Fruit fly (Drosophila melanogaster) whole organism, adult: Measurements from ENCODE around the gene Kua.

Experiments used
- CG11617 ChIP-seq: fragments of 200-800 bp; sonication (Bioruptor generic); optimal IDR thresholded peaks from 2 replicates; lab custom pipeline; 2017; ENCODE audit warnings: mild to moderate bottlenecking, missing biosample characterization, missing genetic modification reagents, missing genetic modification characterization
- CG12768 ChIP-seq: fragments of 200-800 bp; sonication (Bioruptor generic); optimal IDR thresholded peaks from 2 replicates; lab custom pipeline; 2017; ENCODE audit warnings: missing biosample characterization, missing genetic modification characterization, mild to moderate bottlenecking, moderate library complexity, missing genetic modification reagents
- CG14711 ChIP-seq: fragments of 200-800 bp; sonication (Bioruptor generic); optimal IDR thresholded peaks from 2 replicates; lab custom pipeline; 2018; ENCODE audit warnings: missing biosample characterization, mild to moderate bottlenecking, missing genetic modification characterization, moderate library complexity
- CG1620 ChIP-seq: fragments of 200-800 bp; sonication (Bioruptor generic); optimal IDR thresholded peaks from 2 replicates; lab custom pipeline; 2016; ENCODE audit warnings: missing biosample characterization, missing genetic modification characterization
- CG33017 ChIP-seq: fragments of 200-800 bp; sonication (Bioruptor generic); optimal IDR thresholded peaks from 2 replicates; lab custom pipeline; 2018; ENCODE audit warnings: missing biosample characterization, mild to moderate bottlenecking, missing genetic modification characterization, moderate library complexity
- CG5204 ChIP-seq: fragments of 200-800 bp; sonication (Bioruptor generic); optimal IDR thresholded peaks from 2 replicates; lab custom pipeline; 2016; ENCODE audit warnings: missing biosample characterization, missing genetic modification characterization
- CG7045 ChIP-seq: fragments of 200-800 bp; sonication (Bioruptor generic); optimal IDR thresholded peaks from 2 replicates; lab custom pipeline; 2017; ENCODE audit warnings: missing biosample characterization, mild to moderate bottlenecking, missing genetic modification characterization
- CG7101 ChIP-seq: fragments of 200-800 bp; sonication (Bioruptor generic); optimal IDR thresholded peaks from 2 replicates; lab custom pipeline; 2018; ENCODE audit warnings: missing biosample characterization, mild to moderate bottlenecking, missing genetic modification characterization, moderate library complexity
- Clk ChIP-seq: fragments of 200-800 bp; sonication (Bioruptor generic); optimal IDR thresholded peaks from 2 replicates; lab custom pipeline; 2017; ENCODE audit warnings: missing biosample characterization, missing genetic modification characterization
- Crg-1 ChIP-seq: fragments of 200-800 bp; sonication (Bioruptor generic); optimal IDR thresholded peaks from 2 replicates; lab custom pipeline; 2016; ENCODE audit warnings: missing biosample characterization, missing genetic modification characterization
- Hr96 ChIP-seq: fragments of 200-800 bp; sonication (Bioruptor generic); optimal IDR thresholded peaks from 2 replicates; lab custom pipeline; 2016; ENCODE audit warnings: missing biosample characterization, missing genetic modification characterization
- Mnt ChIP-seq: fragments of 200-800 bp; sonication (Bioruptor generic); optimal IDR thresholded peaks from 2 replicates; lab custom pipeline; 2016; ENCODE audit warnings: missing biosample characterization, mild to moderate bottlenecking, missing genetic modification characterization
- bab1 ChIP-seq: fragments of 200-800 bp; sonication (Bioruptor generic); optimal IDR thresholded peaks from 3 replicates; lab custom pipeline; 2019; ENCODE audit warnings: missing biosample characterization, mild to moderate bottlenecking, missing genetic modification characterization, moderate library complexity
- cic ChIP-seq: fragments of 200-800 bp; sonication (Bioruptor generic); optimal IDR thresholded peaks from 2 replicates; lab custom pipeline; 2017; ENCODE audit warnings: missing biosample characterization, mild to moderate bottlenecking, missing genetic modification characterization, moderate library complexity
- cnc ChIP-seq, 2 experiments: fragments of >200 bp; optimal IDR thresholded peaks; 2 replicates each; lab custom pipeline; 2017
- kay ChIP-seq: fragments of 200-800 bp; sonication (Bioruptor generic); peaks from one replicate; lab custom pipeline; 2016; ENCODE audit warnings: missing biosample characterization, missing genetic modification characterization, borderline replicate concordance
- ovo ChIP-seq: fragments of 200-800 bp; sonication (Bioruptor generic); optimal IDR thresholded peaks from 2 replicates; lab custom pipeline; 2016; ENCODE audit warnings: missing biosample characterization, missing genetic modification characterization
- pad ChIP-seq: fragments of 200-800 bp; sonication (Bioruptor generic); optimal IDR thresholded peaks from 3 replicates; lab custom pipeline; 2017; ENCODE audit warnings: missing biosample characterization, missing genetic modification characterization, mild to moderate bottlenecking, moderate library complexity, missing genetic modification reagents
- tj ChIP-seq: fragments of 200-800 bp; sonication (Bioruptor generic); optimal IDR thresholded peaks from 3 replicates; lab custom pipeline; 2017; ENCODE audit warnings: missing biosample characterization, mild to moderate bottlenecking, missing genetic modification characterization, moderate library complexity
- toe ChIP-seq: fragments of 200-800 bp; sonication (Bioruptor generic); optimal IDR thresholded peaks from 2 replicates; lab custom pipeline; 2016; ENCODE audit warnings: missing biosample characterization, missing genetic modification characterization

Kua gene

dm6 chr2L:20097773-20098172 is 392 bp downstream of the Kua start:
- no peak for TF ChIP-seq toe
- TF ChIP-seq Mnt (GFP tag; lab: Kevin White, UChicago) = peak; percentile 60
- peak; percentile 21 for TF ChIP-seq CG12768 (GFP tag; lab: Kevin White, UChicago)
- no peak for TF ChIP-seq cnc (optimal IDR thresholded peaks at IDR 0.05; lab: Kevin White, UChicago)
- no peak for TF ChIP-seq CG7101 (tag; lab: Kevin White, UChicago)
- TF ChIP-seq Hr96 (GFP tag; lab: Kevin White, UChicago) = no peak
- no peak for TF ChIP-seq Clk
- no peak for TF ChIP-seq CG1620 (GFP tag; lab: Kevin White, UChicago)
- TF ChIP-seq Crg-1 (GFP tag; lab: Kevin White, UChicago) = no peak
- no peak for TF ChIP-seq pad (GFP tag; lab: Kevin White, UChicago)

DNA sequence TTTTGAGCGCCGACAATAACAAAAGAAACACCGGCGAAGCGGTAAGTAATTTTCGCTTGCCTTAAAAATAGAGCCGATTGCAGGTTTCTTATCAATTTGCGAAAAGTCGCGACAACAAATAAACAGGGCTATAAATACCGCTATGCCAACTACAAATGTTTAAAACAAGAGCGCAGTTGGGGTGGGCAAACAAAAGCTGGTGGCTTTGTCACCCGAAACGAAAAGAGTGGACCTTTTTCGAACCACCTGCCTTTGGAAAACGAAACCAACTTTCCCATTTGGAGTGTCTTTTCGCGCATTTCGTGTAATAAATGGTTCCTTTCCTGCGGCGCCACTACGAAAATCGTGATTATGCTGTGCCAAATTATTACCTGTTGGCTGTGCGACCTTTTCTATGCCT is 813 bp downstream of the Kua start:
- TF ChIP-seq Crg-1 (GFP tag; lab: Kevin White, UChicago) = no peak
- TF ChIP-seq Clk = no peak
- no peak for TF ChIP-seq Mnt (GFP tag; lab: Kevin White, UChicago)
- peak; percentile 9 for TF ChIP-seq toe
- TF ChIP-seq CG12768 (GFP tag; lab: Kevin White, UChicago) = peak; percentile 9
- TF ChIP-seq CG11617 (GFP tag; lab: Kevin White, UChicago) = peak; percentile 37
- TF ChIP-seq cic = peak; percentile 72
- no peak for TF ChIP-seq CG33017 (tag; lab: Kevin White, UChicago)
- TF ChIP-seq CG7101 (tag; lab: Kevin White, UChicago) = peak; percentile 71
- TF ChIP-seq CG14711 = no peak
- no peak for TF ChIP-seq ovo (GFP tag; lab: Kevin White, UChicago)
- no peak for TF ChIP-seq CG1620 (GFP tag; lab: Kevin White, UChicago)
- TF ChIP-seq pad (GFP tag; lab: Kevin White, UChicago) = no peak
- TF ChIP-seq tj (GFP tag; lab: Kevin White, UChicago) = peak; percentile 11
- TF ChIP-seq kay (GFP tag; lab: Kevin White, UChicago) = no peak
- TF ChIP-seq cnc (optimal IDR thresholded peaks at IDR 0.05; lab: Kevin White, UChicago) = no peak
- TF ChIP-seq Hr96 (GFP tag; lab: Kevin White, UChicago) = peak; percentile 1

DNA sequence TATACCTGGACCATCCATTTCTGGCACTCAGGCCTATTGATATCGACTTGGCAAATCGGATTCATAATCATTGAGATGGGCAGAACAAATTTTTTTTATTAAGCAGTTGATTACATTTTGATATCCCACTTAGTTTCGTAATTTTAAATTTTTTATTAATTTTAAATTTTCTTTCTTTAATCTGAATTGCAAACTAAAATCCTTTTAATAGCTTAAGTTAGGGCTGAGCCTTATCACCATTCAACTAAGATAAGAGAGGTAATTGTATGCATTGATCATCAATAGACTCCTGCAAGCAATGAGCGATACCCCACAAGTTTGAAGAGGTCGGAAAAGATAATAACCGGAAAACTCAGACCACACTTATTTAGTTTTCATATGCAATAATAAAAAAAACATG is 6.7 kb downstream of the Kua start, which contains the start of gene CG13970:
Gene CG13970, minus strand, starts transcription at position 101 of the 400 bp plus-strand sequence.
- TF ChIP-seq kay (GFP tag; lab: Kevin White, UChicago) (peak; percentile 70), CG7045 (GFP tag; lab: Kevin White, UChicago) (no peak), pad (GFP tag; lab: Kevin White, UChicago) (no peak), CG33017 (tag; lab: Kevin White, UChicago) (no peak), cic (no peak)

DNA sequence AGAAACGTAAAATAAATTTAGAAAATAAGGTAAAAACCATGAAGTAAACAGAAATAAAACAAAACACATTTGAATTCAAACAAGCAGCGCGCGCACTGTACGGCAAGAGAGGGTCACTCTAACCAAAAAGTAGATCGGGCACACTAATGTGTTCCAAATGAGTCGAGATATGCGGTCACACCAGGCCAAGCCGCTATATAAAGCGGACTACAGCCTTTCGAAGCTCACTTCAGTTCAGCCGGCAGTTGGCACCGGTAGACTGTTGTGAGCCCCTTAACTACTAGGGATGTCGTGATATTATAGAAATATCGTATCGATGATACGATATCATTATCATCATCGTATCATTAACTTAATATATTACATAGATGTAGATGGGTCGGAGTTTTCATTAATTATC is 7.1 kb downstream of the Kua start:
- peak; percentile 11 for TF ChIP-seq Mnt (GFP tag; lab: Kevin White, UChicago)
- no peak for TF ChIP-seq CG5204
- TF ChIP-seq Hr96 (GFP tag; lab: Kevin White, UChicago) = no peak
- no peak for TF ChIP-seq pad (GFP tag; lab: Kevin White, UChicago)
- no peak for TF ChIP-seq CG33017 (tag; lab: Kevin White, UChicago)
- TF ChIP-seq Clk = no peak
- TF ChIP-seq cic = no peak
- TF ChIP-seq CG1620 (GFP tag; lab: Kevin White, UChicago) = peak; percentile 41
- TF ChIP-seq CG11617 (GFP tag; lab: Kevin White, UChicago) = no peak
- TF ChIP-seq Crg-1 (GFP tag; lab: Kevin White, UChicago) = no peak
- no peak for TF ChIP-seq toe
- no peak for TF ChIP-seq CG7101 (tag; lab: Kevin White, UChicago)
- no peak for TF ChIP-seq cnc (optimal IDR thresholded peaks at IDR 0.05; lab: Kevin White, UChicago)
- no peak for TF ChIP-seq ovo (GFP tag; lab: Kevin White, UChicago)
- TF ChIP-seq tj (GFP tag; lab: Kevin White, UChicago) = no peak
- TF ChIP-seq CG12768 (GFP tag; lab: Kevin White, UChicago) = no peak
- TF ChIP-seq kay (GFP tag; lab: Kevin White, UChicago) = no peak
- peak; percentile 36 for TF ChIP-seq bab1 (GFP tag; lab: Kevin White, UChicago)
- no peak for TF ChIP-seq CG14711
- TF ChIP-seq CG7045 (GFP tag; lab: Kevin White, UChicago) = no peak

- TF ChIP-seq CG14711 (no peak), pad (GFP tag; lab: Kevin White, UChicago) (peak; percentile 44), cic (no peak), CG1620 (GFP tag; lab: Kevin White, UChicago) (peak; percentile 31)
Measured at dm6 chr2L:20106595-20106994, 9.2 kb downstream of the Kua start.

- TF ChIP-seq CG1620 (GFP tag; lab: Kevin White, UChicago) (no peak), ovo (GFP tag; lab: Kevin White, UChicago) (no peak), Mnt (GFP tag; lab: Kevin White, UChicago) (no peak), cnc (optimal IDR thresholded peaks at IDR 0.05; lab: Kevin White, UChicago) (no peak), CG12768 (GFP tag; lab: Kevin White, UChicago) (no peak), Hr96 (GFP tag; lab: Kevin White, UChicago) (no peak), CG14711 (no peak), kay (GFP tag; lab: Kevin White, UChicago) (no peak), CG7101 (tag; lab: Kevin White, UChicago) (no peak), CG5204 (no peak), Clk (no peak), pad (GFP tag; lab: Kevin White, UChicago) (no peak), CG11617 (GFP tag; lab: Kevin White, UChicago) (no peak), Crg-1 (GFP tag; lab: Kevin White, UChicago) (no peak), toe (no peak), CG33017 (tag; lab: Kevin White, UChicago) (no peak), cic (no peak), tj (GFP tag; lab: Kevin White, UChicago) (no peak), CG7045 (GFP tag; lab: Kevin White, UChicago) (no peak), bab1 (GFP tag; lab: Kevin White, UChicago) (no peak)
Measured at dm6 chr2L:20115865-20116264, 18.5 kb downstream of the Kua start.
